Worm (Caenorhabditis elegans) whole organism, L4/young adult: ENCODE measurements around the gene cyp-33C6.

Source experiments
- W03F9.2 ChIP-seq: fragments of 150-350 bp; optimal IDR thresholded peaks from 2 replicates; lab custom pipeline; 2014; ENCODE audit warnings: missing biosample characterization, missing genetic modification characterization
- dao-5 ChIP-seq: sonication (generic microtip); optimal IDR thresholded peaks from 2 replicates; lab custom pipeline; 2016; ENCODE audit warnings: missing genotype, missing genetic modification characterization, moderate library complexity, missing compliant biosample characterization
- him-1 ChIP-seq: sonication (generic microtip); optimal IDR thresholded peaks from 2 replicates; lab custom pipeline; 2016; ENCODE audit warnings: missing genotype, missing genetic modification reagents, missing genetic modification characterization, missing compliant biosample characterization

DNA sequence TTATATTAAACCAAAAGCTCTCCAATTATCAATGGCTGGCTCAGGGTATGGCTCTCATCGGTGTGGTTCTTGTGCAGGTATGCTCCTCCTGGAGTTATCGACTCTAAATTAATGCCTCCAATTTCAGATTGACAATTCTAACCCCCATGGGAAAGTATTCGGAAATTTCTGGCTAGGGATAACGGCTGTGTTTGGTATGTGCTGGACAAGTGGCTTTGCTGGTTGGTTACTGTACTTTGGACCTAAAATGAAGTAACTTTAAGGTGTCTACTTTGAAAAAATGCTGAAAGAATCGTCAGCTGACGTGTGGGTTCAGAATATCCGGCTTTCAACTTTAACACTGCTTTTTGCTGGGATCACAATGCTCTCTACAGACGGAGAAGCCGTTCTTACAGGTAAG lies 32.3 kb downstream of the cyp-33C6 start:
- TF ChIP-seq him-1 (tag; lab: Kevin White, UChicago) (no peak), W03F9.2 (tag; lab: Kevin White, UChicago) (no peak), dao-5 (no peak)
